Fruit fly (Drosophila melanogaster): ENCODE measurements around the gene ScsbetaA.

Gene ScsbetaA

DNA sequence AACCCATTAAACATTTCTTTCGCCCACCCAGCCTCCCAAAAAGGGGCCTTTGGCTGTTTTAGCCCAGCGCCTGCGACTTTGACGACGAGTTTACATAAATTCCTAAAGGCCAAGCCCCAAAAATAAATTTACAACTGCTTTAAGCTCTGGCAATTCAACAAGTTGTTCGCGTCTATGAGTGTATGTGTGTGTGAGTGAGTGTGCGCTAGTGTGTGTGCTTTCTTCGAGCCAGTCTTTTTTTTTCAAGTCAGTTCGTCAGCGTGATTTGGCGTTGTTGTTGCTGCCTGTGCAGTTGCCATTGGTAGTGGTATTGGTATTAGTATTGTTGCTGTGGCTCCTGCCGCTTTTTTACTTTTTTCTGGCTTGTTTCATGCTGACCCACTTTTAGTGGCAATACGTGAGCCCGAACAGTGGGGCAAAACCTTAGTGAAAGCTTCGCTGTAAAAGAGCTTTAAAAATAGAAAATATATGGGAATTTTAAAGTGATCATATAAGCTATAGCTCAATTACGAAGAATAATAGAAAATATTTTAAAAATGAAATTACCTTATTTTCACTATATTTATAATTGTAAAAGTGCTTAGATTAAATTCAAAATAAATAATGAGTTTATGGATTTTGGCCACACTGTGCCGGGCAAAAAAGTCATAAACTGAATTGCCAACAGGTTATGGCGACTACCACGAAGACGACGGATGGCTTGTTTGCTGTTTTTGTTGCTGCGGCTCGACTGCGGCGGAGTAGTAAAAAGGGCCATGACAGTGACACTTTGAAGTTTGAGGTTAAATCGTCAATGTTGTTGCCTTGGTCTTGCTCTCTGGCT, 7.2 kb downstream of the ScsbetaA start (continued):
- TF ChIP-seq wdn (GFP tag; IDR thresholded peaks at IDR 0.05) (0 out of 2 replicates have a peak, but pooled peaks have one; percentile 9), CG31388 (GFP tag; optimal IDR thresholded peaks at IDR 0.05) (peak; percentile 27), CG12219 (GFP tag; optimal IDR thresholded peaks at IDR 0.05) (peak; percentile 56), sens-2 (GFP tag; IDR thresholded peaks at IDR 0.05) (peak; percentile 52; the same call in 1 of the 2 replicates), zfh1 (GFP tag; IDR thresholded peaks at IDR 0.05) (peak; percentile 77), Blimp-1 (GFP tag; optimal IDR thresholded peaks at IDR 0.05) (peak; percentile 84), MESR4 (GFP tag; optimal IDR thresholded peaks at IDR 0.05) (no peak), H15 (GFP tag; IDR thresholded peaks at IDR 0.05) (peak; percentile 79), CG1792 (GFP tag; optimal IDR thresholded peaks at IDR 0.05) (no peak), pum (GFP tag; optimal IDR thresholded peaks at IDR 0.05) (peak; percentile 17), CG17328 (GFP tag; IDR thresholded peaks at IDR 0.05) (peak; percentile 83), CG17359 (tag; optimal IDR thresholded peaks at IDR 0.05) (peak; percentile 88), CG2199 (GFP tag; IDR thresholded peaks at IDR 0.05) (no peak), caup (GFP tag; optimal IDR thresholded peaks at IDR 0.05; ENCODE audit: severe bottlenecking) (peak; percentile 70), CG8944 (GFP tag; optimal IDR thresholded peaks at IDR 0.05) (peak; percentile 12), ato (GFP tag; IDR thresholded peaks at IDR 0.05; ENCODE audit: partially characterized antibody) (no peak), zen (tag; optimal IDR thresholded peaks at IDR 0.05) (peak; percentile 46), B-H1 (GFP tag; IDR thresholded peaks at IDR 0.05) (peak; percentile 82)

DNA sequence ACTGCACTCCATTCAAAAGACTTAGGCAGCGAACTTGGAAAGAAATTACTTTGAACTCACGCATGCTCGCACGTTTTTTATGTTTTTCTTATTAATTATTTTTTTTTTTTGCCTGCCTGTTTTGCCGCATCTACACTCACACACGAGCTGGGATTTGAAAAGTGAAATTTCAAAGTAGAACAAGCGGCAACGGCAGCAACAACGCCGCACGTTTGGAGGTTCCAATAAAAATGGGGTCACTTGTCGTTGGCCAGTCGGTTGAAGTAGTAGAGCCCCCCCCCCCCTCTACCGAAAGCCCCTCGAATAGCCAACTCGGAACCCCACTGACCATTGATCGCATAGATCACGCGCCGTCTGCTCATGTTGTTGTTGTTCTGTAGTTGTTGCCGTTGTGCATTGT, 7.9 kb downstream of the ScsbetaA start:
- TF ChIP-seq CG10959 (GFP tag; IDR thresholded peaks at IDR 0.05): no peak
- TF ChIP-seq Blimp-1 (GFP tag; optimal IDR thresholded peaks at IDR 0.05): peak; percentile 94
- TF ChIP-seq CG4360 (GFP tag; IDR thresholded peaks at IDR 0.05): peak; percentile 24; the same call in 1 of the 2 replicates
- 0 out of 3 replicates have a peak, but pooled peaks have one; percentile 29 for TF ChIP-seq tgo (GFP tag; IDR thresholded peaks at IDR 0.05)
- peak; percentile 39; the same call in 1 of the 2 replicates for TF ChIP-seq crol (GFP tag; IDR thresholded peaks at IDR 0.05)
- TF ChIP-seq CG15479 (GFP tag; optimal IDR thresholded peaks at IDR 0.05): no peak
- TF ChIP-seq kni (GFP tag; optimal IDR thresholded peaks at IDR 0.05): peak; percentile 83
- TF ChIP-seq CG12769 (tag; optimal IDR thresholded peaks at IDR 0.05): no peak

DNA sequence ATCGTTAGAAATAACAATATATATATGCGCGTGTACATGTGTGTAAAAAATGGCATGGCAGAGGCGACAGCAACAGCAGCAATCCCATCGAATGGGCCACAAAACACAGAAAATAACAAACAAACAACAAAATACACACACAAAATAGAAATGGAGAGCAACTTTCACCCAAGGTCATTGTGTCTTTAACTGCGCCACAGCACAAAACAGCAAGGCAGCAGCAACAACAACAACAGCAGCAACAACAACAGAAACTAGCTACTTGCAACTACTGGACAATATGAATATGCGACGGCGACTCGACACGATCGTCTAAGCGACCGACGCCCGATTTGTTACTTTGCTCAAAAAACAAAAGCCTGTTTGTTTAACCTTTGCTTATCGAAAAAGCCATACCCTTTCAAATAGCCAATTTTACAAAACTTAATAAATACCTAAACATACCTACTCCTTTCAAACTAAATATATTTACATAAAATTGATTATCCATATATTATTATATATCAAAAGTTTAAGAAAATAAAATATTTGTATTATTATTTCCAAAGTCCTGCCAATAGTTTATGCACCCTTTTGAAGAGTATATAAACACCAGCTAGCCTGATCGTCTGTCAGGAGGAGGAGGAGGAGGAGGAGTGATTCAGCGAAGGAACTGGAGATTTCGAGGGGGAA, 9.4 kb downstream of the ScsbetaA start:
- peak in 1 of 2 experiments; percentile 41 for TF ChIP-seq bsh (GFP tag; optimal IDR thresholded peaks at IDR 0.05)
- peak; percentile 13 for TF ChIP-seq CG17829 (tag; optimal IDR thresholded peaks at IDR 0.05)
- no peak for TF ChIP-seq HHEX (GFP tag; optimal IDR thresholded peaks at IDR 0.05)
- TF ChIP-seq CG1792 (GFP tag; optimal IDR thresholded peaks at IDR 0.05): no peak
- TF ChIP-seq Nf-YC (tag; optimal IDR thresholded peaks at IDR 0.05): no peak
- no peak for TF ChIP-seq CG33557 (GFP tag; optimal IDR thresholded peaks at IDR 0.05)
- TF ChIP-seq maf-S (GFP tag; optimal IDR thresholded peaks at IDR 0.05): no peak
- TF ChIP-seq CG6765 (GFP tag; optimal IDR thresholded peaks at IDR 0.05): no peak
- no peak for TF ChIP-seq CG13424 (tag; optimal IDR thresholded peaks at IDR 0.05)
- TF ChIP-seq bigmax (GFP tag; optimal IDR thresholded peaks at IDR 0.05): no peak
- TF ChIP-seq CG7357 (GFP tag; IDR thresholded peaks at IDR 0.05): no peak
- TF ChIP-seq CG4424 (GFP tag; optimal IDR thresholded peaks at IDR 0.05): no peak
- TF ChIP-seq twi (tag; optimal IDR thresholded peaks at IDR 0.05): no peak
- no peak for TF ChIP-seq Bteb2 (GFP tag; optimal IDR thresholded peaks at IDR 0.05)
- TF ChIP-seq CG32767 (GFP tag; IDR thresholded peaks at IDR 0.05): no peak
- no peak for TF ChIP-seq chinmo (GFP tag; IDR thresholded peaks at IDR 0.05; ENCODE audit: partially characterized antibody)
- no peak for TF ChIP-seq fd102C (GFP tag; optimal IDR thresholded peaks at IDR 0.05)
- TF ChIP-seq CG10462 (GFP tag; optimal IDR thresholded peaks at IDR 0.05): no peak
- TF ChIP-seq pan (optimal IDR thresholded peaks at IDR 0.05): no peak
- no peak for TF ChIP-seq pan (GFP tag; optimal IDR thresholded peaks at IDR 0.05 in 1 of 2, IDR thresholded peaks at IDR 0.05 in 1 of 2)
- no peak for TF ChIP-seq HmgZ (tag; optimal IDR thresholded peaks at IDR 0.05)
- TF ChIP-seq gsb (GFP tag; IDR thresholded peaks at IDR 0.05): no peak
